Worm (Caenorhabditis elegans) whole organism, late embryonic: ENCODE measurements around the gene C27C12.4.

Source experiments
- C08G9.2 ChIP-seq: sonication (generic microtip); optimal IDR thresholded peaks from 2 replicates; lab custom pipeline; 2016; ENCODE audit warnings: mild to moderate bottlenecking, missing genetic modification characterization, moderate library complexity, missing compliant biosample characterization
- F13H6.1 ChIP-seq: sonication (generic microtip); optimal IDR thresholded peaks from 2 replicates; lab custom pipeline; 2016; ENCODE audit warnings: missing genetic modification characterization, missing compliant biosample characterization
- K09A11.1 ChIP-seq: sonication (generic microtip); optimal IDR thresholded peaks from 2 replicates; lab custom pipeline; 2017; ENCODE audit warnings: antibody characterized with exemption, mild to moderate bottlenecking, missing genetic modification characterization, missing compliant biosample characterization; ENCODE audit not compliant: insufficient read depth
- ahr-1 ChIP-seq: sonication (generic microtip); optimal IDR thresholded peaks from 2 replicates; lab custom pipeline; 2016; ENCODE audit warnings: missing genetic modification characterization, missing compliant biosample characterization
- ama-1 ChIP-seq: fragments of 150-350 bp; optimal IDR thresholded peaks from 2 replicates; lab custom pipeline; 2014
- ceh-14 ChIP-seq: sonication (generic microtip); optimal IDR thresholded peaks from 2 replicates; lab custom pipeline; 2016; ENCODE audit warnings: missing genotype, missing genetic modification characterization, missing compliant biosample characterization
- ceh-19 ChIP-seq: fragments of 200-800 bp; sonication (Bioruptor generic); optimal IDR thresholded peaks from 2 replicates; lab custom pipeline; 2018; ENCODE audit warnings: mild to moderate bottlenecking, missing genetic modification characterization, missing compliant biosample characterization
- ceh-30 ChIP-seq: fragments of 150-350 bp; optimal IDR thresholded peaks from 2 replicates; lab custom pipeline; 2014; ENCODE audit warnings: missing biosample characterization, missing genetic modification characterization
- ceh-31 ChIP-seq: sonication (generic microtip); optimal IDR thresholded peaks from 2 replicates; lab custom pipeline; 2016; ENCODE audit warnings: missing genetic modification characterization, missing compliant biosample characterization
- ceh-34 ChIP-seq: sonication (generic microtip); optimal IDR thresholded peaks from 2 replicates; lab custom pipeline; 2016; ENCODE audit warnings: mild to moderate bottlenecking, missing genetic modification characterization, missing compliant biosample characterization
- che-1 ChIP-seq: sonication (generic microtip); optimal IDR thresholded peaks from 2 replicates; lab custom pipeline; 2016; ENCODE audit warnings: mild to moderate bottlenecking, missing genetic modification characterization, missing compliant biosample characterization
- dve-1 ChIP-seq: sonication (generic microtip); optimal IDR thresholded peaks from 2 replicates; lab custom pipeline; 2017; ENCODE audit warnings: antibody characterized with exemption, mild to moderate bottlenecking, missing genetic modification characterization, missing compliant biosample characterization
- elt-2 ChIP-seq: sonication (generic microtip); optimal IDR thresholded peaks from 2 replicates; lab custom pipeline; 2016; ENCODE audit warnings: missing genetic modification reagents, missing genetic modification characterization, missing compliant biosample characterization
- elt-4 ChIP-seq: sonication (generic microtip); optimal IDR thresholded peaks from 2 replicates; lab custom pipeline; 2016; ENCODE audit warnings: missing genetic modification characterization, missing compliant biosample characterization
- eyg-1 ChIP-seq: sonication (generic microtip); optimal IDR thresholded peaks from 2 replicates; lab custom pipeline; 2016; ENCODE audit warnings: missing genotype, missing genetic modification characterization, missing compliant biosample characterization
- hlh-15 ChIP-seq: sonication (generic microtip); optimal IDR thresholded peaks from 2 replicates; lab custom pipeline; 2016; ENCODE audit warnings: missing genetic modification characterization, missing compliant biosample characterization
- hlh-6 ChIP-seq: sonication (generic microtip); optimal IDR thresholded peaks from 2 replicates; lab custom pipeline; 2016; ENCODE audit warnings: missing genotype, missing genetic modification characterization, missing compliant biosample characterization
- hlh-8 ChIP-seq: sonication (generic microtip); optimal IDR thresholded peaks from 2 replicates; lab custom pipeline; 2016; ENCODE audit warnings: missing genotype, missing genetic modification characterization, missing compliant biosample characterization
- madf-2 ChIP-seq: sonication (generic microtip); optimal IDR thresholded peaks from 2 replicates; lab custom pipeline; 2017; ENCODE audit warnings: missing genetic modification characterization, missing compliant biosample characterization
- nfya-1 ChIP-seq: sonication (generic microtip); optimal IDR thresholded peaks from 2 replicates; lab custom pipeline; 2017; ENCODE audit warnings: missing genetic modification characterization, mild to moderate bottlenecking, missing compliant biosample characterization, antibody characterized with exemption, moderate library complexity
- nhr-232 ChIP-seq: sonication (generic microtip); optimal IDR thresholded peaks from 2 replicates; lab custom pipeline; 2016; ENCODE audit warnings: missing genetic modification characterization, missing compliant biosample characterization
- npax-4 ChIP-seq: sonication (generic microtip); optimal IDR thresholded peaks from 2 replicates; lab custom pipeline; 2016; ENCODE audit warnings: missing genetic modification characterization, missing compliant biosample characterization
- odd-2 ChIP-seq: sonication (generic microtip); optimal IDR thresholded peaks from 2 replicates; lab custom pipeline; 2017; ENCODE audit warnings: antibody characterized with exemption, mild to moderate bottlenecking, missing genetic modification characterization, missing compliant biosample characterization
- pag-3 ChIP-seq: sonication (generic microtip); optimal IDR thresholded peaks from 2 replicates; lab custom pipeline; 2016; ENCODE audit warnings: missing compliant biosample characterization, missing genetic modification characterization, borderline replicate concordance
- pat-9 ChIP-seq: fragments of 200-800 bp; sonication (Bioruptor generic); optimal IDR thresholded peaks from 2 replicates; lab custom pipeline; 2018; ENCODE audit warnings: mild to moderate bottlenecking, missing genetic modification characterization, moderate library complexity, missing compliant biosample characterization
- pha-2 ChIP-seq: sonication (generic microtip); optimal IDR thresholded peaks from 2 replicates; lab custom pipeline; 2017; ENCODE audit warnings: mild to moderate bottlenecking, missing genetic modification characterization, missing compliant biosample characterization
- pha-4 ChIP-seq: fragments of 150-350 bp; optimal IDR thresholded peaks from 2 replicates; lab custom pipeline; 2018; ENCODE audit warnings: missing biosample characterization, missing genetic modification reagents, missing genetic modification characterization
- ref-2 ChIP-seq: sonication (generic microtip); optimal IDR thresholded peaks from 2 replicates; lab custom pipeline; 2016; ENCODE audit warnings: missing genetic modification characterization, missing compliant biosample characterization
- rnt-1 ChIP-seq: sonication (generic microtip); optimal IDR thresholded peaks from 2 replicates; lab custom pipeline; 2016; ENCODE audit warnings: missing genetic modification characterization, missing compliant biosample characterization
- sox-2 ChIP-seq: fragments of 200-800 bp; sonication (Bioruptor generic); IDR thresholded peaks from 2 replicates; pipeline ENCODE4 v1.3.6; 2022; ENCODE audit warnings: missing genetic modification reagents, missing genetic modification characterization, missing compliant biosample characterization
- sox-4 ChIP-seq: sonication (generic microtip); optimal IDR thresholded peaks from 2 replicates; lab custom pipeline; 2017; ENCODE audit warnings: mild to moderate bottlenecking, missing genetic modification characterization, inconsistent platforms, missing compliant biosample characterization
- syd-9 ChIP-seq: sonication (generic microtip); optimal IDR thresholded peaks from 2 replicates; lab custom pipeline; 2016; ENCODE audit warnings: mild to moderate bottlenecking, missing genetic modification characterization, moderate library complexity, missing compliant biosample characterization
- tbx-2 ChIP-seq: sonication (generic microtip); optimal IDR thresholded peaks from 2 replicates; lab custom pipeline; 2016; ENCODE audit warnings: missing genetic modification characterization, missing compliant biosample characterization
- tbx-7 ChIP-seq: sonication (generic microtip); optimal IDR thresholded peaks from 2 replicates; lab custom pipeline; 2016; ENCODE audit warnings: missing genotype, missing genetic modification characterization, missing compliant biosample characterization
- ttx-3 ChIP-seq: sonication (generic microtip); optimal IDR thresholded peaks from 2 replicates; lab custom pipeline; 2016; ENCODE audit warnings: missing genetic modification reagents, missing genetic modification characterization, missing compliant biosample characterization
- unc-42 ChIP-seq: sonication (generic microtip); optimal IDR thresholded peaks from 2 replicates; lab custom pipeline; 2016; ENCODE audit warnings: missing genotype, missing genetic modification characterization, missing compliant biosample characterization

The C27C12.4 gene

ce11 chrX:14824490-14825050 is 29.3 kb upstream of the C27C12.4 start, which contains the start of gene mbk-1 (continued):
- TF ChIP-seq elt-2 (tag; lab: Kevin White, UChicago) (peak; percentile 11), ceh-31 (tag; lab: Kevin White, UChicago) (peak; percentile 52), sox-4 (tag; lab: Kevin White, UChicago) (no peak), unc-42 (tag; lab: Kevin White, UChicago) (peak; percentile 28), hlh-8 (tag; lab: Kevin White, UChicago) (peak; percentile 0), ref-2 (tag; lab: Kevin White, UChicago) (no peak)

- no peak for TF ChIP-seq pha-2 (tag; lab: Kevin White, UChicago)
- no peak for TF ChIP-seq nfya-1 (tag; lab: Kevin White, UChicago)
- no peak for TF ChIP-seq madf-2
- no peak for TF ChIP-seq elt-4 (tag; lab: Kevin White, UChicago)
- no peak for TF ChIP-seq ttx-3 (tag; lab: Kevin White, UChicago)
- no peak for TF ChIP-seq pat-9 (tag; lab: Kevin White, UChicago)
- no peak for TF ChIP-seq unc-42 (tag; lab: Kevin White, UChicago)
- TF ChIP-seq hlh-15 (tag; lab: Kevin White, UChicago): no peak
- TF ChIP-seq npax-4: no peak
- no peak for TF ChIP-seq tbx-2 (tag; lab: Kevin White, UChicago)
- TF ChIP-seq rnt-1: no peak
- TF ChIP-seq nhr-232: no peak
- TF ChIP-seq ceh-19 (GFP tag; lab: Kevin White, UChicago): no peak
- TF ChIP-seq ceh-31 (tag; lab: Kevin White, UChicago): no peak
- TF ChIP-seq syd-9 (tag; lab: Kevin White, UChicago): no peak
- TF ChIP-seq, all 69 proteins: peak for 0
Observed at ce11 chrX:14828766-14829165, 25.1 kb upstream of the C27C12.4 start.

- TF ChIP-seq hlh-6 (tag; lab: Kevin White, UChicago) (no peak), dve-1 (tag; lab: Kevin White, UChicago) (no peak), ahr-1 (no peak), F13H6.1 (tag; lab: Kevin White, UChicago) (no peak), syd-9 (tag; lab: Kevin White, UChicago) (no peak), ceh-30 (no peak), pat-9 (tag; lab: Kevin White, UChicago) (no peak), ceh-14 (tag; lab: Kevin White, UChicago) (no peak), pag-3 (tag; lab: Kevin White, UChicago) (no peak), C08G9.2 (no peak), eyg-1 (no peak), tbx-7 (tag; lab: Kevin White, UChicago) (no peak), che-1 (tag; lab: Kevin White, UChicago) (no peak), pha-4 (tag; lab: Kevin White, UChicago) (no peak), K09A11.1 (tag; lab: Kevin White, UChicago) (no peak), ceh-31 (tag; lab: Kevin White, UChicago) (no peak), ama-1 (lab: Kevin White, UChicago) (no peak), odd-2 (tag; lab: Kevin White, UChicago) (no peak)
Observed at ce11 chrX:14831531-14831930, 22.4 kb upstream of the C27C12.4 start, which contains the start of gene dpf-2. TSS of gene dpf-2 (plus strand) at chrX:14831831.

ce11 chrX:14838339-14838738 is 15.5 kb upstream of the C27C12.4 start:
- TF ChIP-seq C08G9.2 (no peak), sox-2 (GFP tag; lab: Robert Waterston, UW) (no peak), unc-42 (tag; lab: Kevin White, UChicago) (peak; percentile 71), K09A11.1 (tag; lab: Kevin White, UChicago) (no peak), ceh-34 (tag; lab: Kevin White, UChicago) (no peak)
